Worm (Caenorhabditis elegans) whole organism, early embryonic: ENCODE measurements around the gene lido-10.

Source experiments
- ama-1 ChIP-seq: fragments of 150-350 bp; optimal IDR thresholded peaks from 2 replicates; lab custom pipeline; 2014
- flt-1 ChIP-seq: fragments of 200-800 bp; sonication (Bioruptor generic); IDR thresholded peaks from 2 replicates; pipeline ENCODE4 v1.3.6; 2022; ENCODE audit warnings: missing genetic modification characterization, missing compliant biosample characterization
- hmg-4 ChIP-seq: fragments of 200-800 bp; sonication (Bioruptor generic); optimal IDR thresholded peaks from 2 replicates; lab custom pipeline; 2018; ENCODE audit warnings: mild to moderate bottlenecking, missing genetic modification characterization, missing compliant biosample characterization
- hnd-1 ChIP-seq: sonication (generic microtip); optimal IDR thresholded peaks from 2 replicates; lab custom pipeline; 2016; ENCODE audit warnings: missing genetic modification characterization, missing compliant biosample characterization
- pes-1 ChIP-seq: fragments of 200-800 bp; sonication (Bioruptor generic); IDR thresholded peaks from 2 replicates; pipeline ENCODE4 v1.3.6; 2022; ENCODE audit warnings: missing genetic modification reagents, missing genetic modification characterization, missing compliant biosample characterization
- scrt-1 ChIP-seq: fragments of 200-800 bp; sonication (Bioruptor generic); IDR thresholded peaks from 2 replicates; pipeline ENCODE4 v1.3.6; 2022; ENCODE audit warnings: missing genetic modification characterization, missing compliant biosample characterization
- tbx-37 ChIP-seq: fragments of 200-800 bp; sonication (Bioruptor generic); conservative IDR thresholded peaks from 2 replicates; pipeline ENCODE4 v1.3.6; 2022; ENCODE audit warnings: missing genetic modification reagents, missing genetic modification characterization, missing compliant biosample characterization
- tra-4 ChIP-seq: sonication (generic microtip); optimal IDR thresholded peaks from 2 replicates; lab custom pipeline; 2017; ENCODE audit warnings: missing genetic modification characterization, missing compliant biosample characterization

DNA sequence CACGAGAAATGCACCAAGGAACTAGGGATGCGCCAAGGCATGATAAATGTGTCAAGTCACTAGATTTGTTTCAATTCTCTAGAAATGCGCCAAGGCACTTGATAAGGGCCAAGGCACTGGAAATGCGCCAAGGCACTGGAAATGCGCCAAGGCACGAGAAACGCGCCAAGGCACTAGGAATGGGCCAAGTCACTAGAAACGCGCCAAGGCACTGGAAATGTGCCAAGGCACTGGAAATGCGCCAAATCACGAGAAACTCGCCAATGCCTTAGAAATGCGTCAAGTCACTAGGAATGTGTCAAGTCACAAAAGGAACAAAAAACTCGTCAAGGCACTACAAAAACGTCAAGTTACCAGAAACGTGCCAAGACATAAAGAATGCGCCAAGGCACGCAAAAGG lies 34.0 kb downstream of the lido-10 start:
- TF ChIP-seq tbx-37 (no peak), flt-1 (GFP tag; lab: Robert Waterston, UW) (no peak), ama-1 (no peak), pes-1 (GFP tag; lab: Robert Waterston, UW) (no peak), tra-4 (no peak), hmg-4 (no peak), hnd-1 (tag; lab: Kevin White, UChicago) (no peak), scrt-1 (GFP tag; lab: Robert Waterston, UW) (no peak)
